Fruit fly (Drosophila melanogaster) whole organism, pupa: ENCODE results near the gene CG12783.

ENCODE experiments used
- CG10348 ChIP-seq: fragments of 200-800 bp; sonication (Bioruptor generic); IDR thresholded peaks from 2 replicates; pipeline ENCODE4 v1.3.6; 2022; ENCODE audit warnings: missing biosample characterization, missing genetic modification characterization
- CG9948 ChIP-seq: fragments of 200-800 bp; sonication (Bioruptor generic); optimal IDR thresholded peaks from 2 replicates; lab custom pipeline; 2018; ENCODE audit warnings: missing biosample characterization, mild to moderate bottlenecking, missing genetic modification characterization, moderate library complexity
- D1 ChIP-seq: fragments of 200-800 bp; sonication (Bioruptor generic); optimal IDR thresholded peaks from 2 replicates; lab custom pipeline; 2018; ENCODE audit warnings: missing biosample characterization, mild to moderate bottlenecking, missing genetic modification characterization, moderate library complexity
- EcR ChIP-seq: fragments of 200-800 bp; sonication (Bioruptor generic); optimal IDR thresholded peaks from 3 replicates; lab custom pipeline; 2019; ENCODE audit warnings: missing biosample characterization, missing genetic modification characterization, mild to moderate bottlenecking, moderate library complexity, missing genetic modification reagents

DNA sequence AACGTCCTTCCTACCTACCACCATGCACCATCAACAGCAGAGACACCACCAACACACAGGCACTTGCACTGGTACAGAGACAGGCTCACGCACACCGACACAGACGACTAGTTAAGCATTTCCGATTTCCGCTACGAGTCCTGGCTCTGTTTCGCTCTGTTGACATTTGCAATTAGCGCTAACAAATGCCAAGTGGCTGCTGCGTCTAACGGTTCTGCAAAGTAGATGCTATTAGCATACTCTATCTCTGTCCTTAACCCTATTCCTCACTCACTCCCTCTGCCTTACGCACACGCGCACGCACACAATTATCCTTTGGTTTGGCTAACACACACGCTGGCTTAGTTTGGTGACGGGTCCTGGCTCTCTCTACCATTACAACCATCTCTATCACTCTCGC is 42.7 kb downstream of the CG12783 start:
- TF ChIP-seq CG9948, result no peak
- no peak for TF ChIP-seq EcR (GFP tag; lab: Kevin White, UChicago)
- no peak for TF ChIP-seq CG10348 (GFP tag; lab: Robert Waterston, UW)
- TF ChIP-seq D1 (tag; lab: Kevin White, UChicago), result no peak
